Fruit fly (Drosophila melanogaster): Measurements from ENCODE around the gene CG4199.

dm6 chrX:2043660-2044397, 29.5 kb downstream of the CG4199 start, which contains the start of gene CG4325:
- TF ChIP-seq CG32121 (GFP tag; IDR thresholded peaks at IDR 0.05) (no peak), EcR (GFP tag; optimal IDR thresholded peaks at IDR 0.05) (no peak), CG12605 (GFP tag; IDR thresholded peaks at IDR 0.05) (no peak), Pif1B (GFP tag; optimal IDR thresholded peaks at IDR 0.05) (no peak), CG17806 (tag; optimal IDR thresholded peaks at IDR 0.05) (no peak), Pif1A (GFP tag; optimal IDR thresholded peaks at IDR 0.05) (no peak), gl (tag; optimal IDR thresholded peaks at IDR 0.05) (no peak), CG14655 (GFP tag; optimal IDR thresholded peaks at IDR 0.05) (no peak)

Data from whole organism, pupa.